Worm (Caenorhabditis elegans): Measurements from ENCODE around the gene asp-14.

- no peak for TF ChIP-seq nhr-237 (tag; optimal IDR thresholded peaks at IDR 0.05)
- no peak for TF ChIP-seq snpc-4 (tag; optimal IDR thresholded peaks at IDR 0.05)
- TF ChIP-seq lir-3 (tag; optimal IDR thresholded peaks at IDR 0.05; ENCODE audit: poor library complexity) = no peak
These were observed 16.0 kb downstream of the asp-14 start, which contains the start of gene ctsa-2 for ce11 chrX:6430510-6430909.

All from whole organism, L1 larva.